Worm (Caenorhabditis elegans) whole organism, L3 larva: ENCODE measurements around the gene T25B9.6.
A peak's percentile ranks its signal among the peaks of the same experiment; 100 is the strongest.

ENCODE experiments used
- R02D3.7 ChIP-seq: fragments of 150-350 bp; optimal IDR thresholded peaks from 2 replicates; lab custom pipeline; 2014; ENCODE audit warnings: missing biosample characterization, missing genetic modification characterization
- ZK546.5 ChIP-seq: sonication (generic microtip); optimal IDR thresholded peaks from 2 replicates; lab custom pipeline; 2017; ENCODE audit warnings: missing biosample characterization, missing genetic modification characterization
- ama-1 ChIP-seq: fragments of 150-350 bp; optimal IDR thresholded peaks from 2 replicates; lab custom pipeline; 2018
- elt-3 ChIP-seq, 3 experiments: fragments of 150-350 bp in 1 of 3; sonication (generic microtip) in 2 of 3; optimal IDR thresholded peaks; 2 replicates in 2 of 3; 4 replicates in 1 of 3; lab custom pipeline; 2014 to 2017; ENCODE audit warnings: missing biosample characterization in 3 of 3, missing genetic modification characterization in 3 of 3
- fkh-10 ChIP-seq: sonication (generic microtip); optimal IDR thresholded peaks from 2 replicates; lab custom pipeline; 2017; ENCODE audit warnings: missing biosample characterization, missing genetic modification reagents, missing genetic modification characterization
- jun-1 ChIP-seq: fragments of 150-350 bp; optimal IDR thresholded peaks from 2 replicates; lab custom pipeline; 2014; ENCODE audit warnings: missing biosample characterization, missing genetic modification reagents, missing genetic modification characterization
- nfya-1 ChIP-seq: sonication (generic microtip); optimal IDR thresholded peaks from 2 replicates; lab custom pipeline; 2017; ENCODE audit warnings: missing genetic modification characterization, mild to moderate bottlenecking, missing compliant biosample characterization, antibody characterized with exemption, moderate library complexity; ENCODE audit not compliant: insufficient read depth
- nhr-12 ChIP-seq: fragments of 150-350 bp; optimal IDR thresholded peaks from 2 replicates; lab custom pipeline; 2014; ENCODE audit warnings: missing biosample characterization, missing genetic modification characterization
- pqm-1 ChIP-seq: fragments of 150-350 bp; optimal IDR thresholded peaks from 2 replicates; lab custom pipeline; 2017; ENCODE audit warnings: missing biosample characterization, missing genetic modification characterization, inconsistent platforms
- unc-39 ChIP-seq: sonication (generic microtip); optimal IDR thresholded peaks from 4 replicates; lab custom pipeline; 2017; ENCODE audit warnings: missing biosample characterization, missing genetic modification characterization
- unc-62 ChIP-seq: fragments of 150-350 bp; sonication (generic microtip); optimal IDR thresholded peaks from 4 replicates; lab custom pipeline; 2014; ENCODE audit warnings: missing biosample characterization, missing genetic modification reagents, missing genetic modification characterization
- zag-1 ChIP-seq: fragments of 150-350 bp; optimal IDR thresholded peaks from 2 replicates; lab custom pipeline; 2014; ENCODE audit warnings: missing biosample characterization, missing genetic modification characterization

- TF ChIP-seq ZK546.5 (no peak), pqm-1 (peak; percentile 74), unc-39 (tag; lab: Kevin White, UChicago) (no peak), fkh-10 (GFP tag; lab: Kevin White, UChicago) (no peak), unc-62 (GFP tag; lab: Kevin White, UChicago) (no peak), R02D3.7 (tag; lab: Kevin White, UChicago) (no peak), nhr-12 (tag; lab: Kevin White, UChicago) (no peak), nfya-1 (tag; lab: Kevin White, UChicago) (no peak), zag-1 (tag; lab: Kevin White, UChicago) (no peak), ama-1 (lab: Kevin White, UChicago) (no peak), jun-1 (no peak), elt-3 (tag; optimal IDR thresholded peaks at IDR 0.05; lab: Kevin White, UChicago) (no peak)
These were observed 3.4 kb downstream of the T25B9.6 start, which contains the start of gene ugt-54 for ce11 chrIV:10761344-10761743.
